Worm (Caenorhabditis elegans) whole organism, L3 larva: ENCODE data around the gene F48G7.12.

Source experiments
- ama-1 ChIP-seq: fragments of 150-350 bp; optimal IDR thresholded peaks from 2 replicates; lab custom pipeline; 2018
- ceh-9 ChIP-seq: sonication (generic microtip); optimal IDR thresholded peaks from 2 replicates; lab custom pipeline; 2018; ENCODE audit warnings: missing biosample characterization, missing genetic modification characterization
- egl-5 ChIP-seq: fragments of 150-350 bp; optimal IDR thresholded peaks from 2 replicates; lab custom pipeline; 2017; ENCODE audit warnings: missing biosample characterization, missing genetic modification reagents, missing genetic modification characterization, inconsistent platforms
- lin-39 ChIP-seq: fragments of 150-350 bp; optimal IDR thresholded peaks from 2 replicates; lab custom pipeline; 2018; ENCODE audit warnings: missing biosample characterization, missing genetic modification reagents, missing genetic modification characterization
- mdl-1 ChIP-seq: fragments of 150-350 bp; optimal IDR thresholded peaks from 2 replicates; lab custom pipeline; 2014; ENCODE audit warnings: missing biosample characterization, missing genetic modification characterization
- nhr-12 ChIP-seq: fragments of 150-350 bp; optimal IDR thresholded peaks from 2 replicates; lab custom pipeline; 2014; ENCODE audit warnings: missing biosample characterization, missing genetic modification characterization
- skn-1 ChIP-seq: fragments of 150-350 bp; optimal IDR thresholded peaks from 2 replicates; lab custom pipeline; 2014; ENCODE audit warnings: missing biosample characterization, missing genetic modification characterization
- unc-39 ChIP-seq: sonication (generic microtip); optimal IDR thresholded peaks from 4 replicates; lab custom pipeline; 2017; ENCODE audit warnings: missing biosample characterization, missing genetic modification characterization

ce11 chrV:636281-636680 is 9.7 kb downstream of the F48G7.12 start, which contains the start of gene pals-31:
- TF ChIP-seq ceh-9 (tag; lab: Kevin White, UChicago) (no peak), skn-1 (tag; lab: Kevin White, UChicago) (no peak), nhr-12 (tag; lab: Kevin White, UChicago) (no peak), ama-1 (lab: Kevin White, UChicago) (no peak), unc-39 (tag; lab: Kevin White, UChicago) (no peak), lin-39 (tag; lab: Kevin White, UChicago) (no peak), mdl-1 (tag; lab: Kevin White, UChicago) (no peak), egl-5 (tag; lab: Kevin White, UChicago) (no peak)
